Fruit fly (Drosophila melanogaster): ENCODE results near the gene trx.

DNA sequence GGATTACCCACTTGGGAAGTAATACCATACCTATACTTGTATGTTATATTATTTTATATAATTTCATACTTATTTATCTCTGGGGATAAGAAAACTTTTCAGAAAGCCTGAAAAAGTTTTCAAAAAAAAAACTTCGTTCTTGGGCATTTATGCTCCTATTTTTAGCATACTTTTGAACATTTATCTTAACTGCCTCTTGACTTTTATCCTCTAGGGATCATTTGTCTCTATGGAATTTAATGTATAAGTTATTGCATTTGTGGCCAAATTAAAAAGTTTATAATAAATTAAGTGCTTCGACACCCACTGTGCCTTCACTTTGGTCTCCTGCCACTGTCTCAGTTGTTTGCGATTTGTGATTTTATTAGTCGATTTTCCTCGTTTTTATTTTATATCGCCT is 6.4 kb downstream of the trx start:
- TF ChIP-seq usp (GFP tag; optimal IDR thresholded peaks at IDR 0.05) (no peak), psq (optimal IDR thresholded peaks at IDR 0.05) (no peak), pan (optimal IDR thresholded peaks at IDR 0.05) (no peak), EcR (GFP tag; optimal IDR thresholded peaks at IDR 0.05) (no peak)

All from whole organism.